Worm (Caenorhabditis elegans) whole organism, young adult: ENCODE measurements around the gene pmp-2.
A peak's percentile ranks its signal among the peaks of the same experiment; 100 is the strongest.
"Not testable (repeated sequence)": the region's sequence is repeated elsewhere in the genome, so short reads cannot be mapped to it uniquely, and the experiment has no call there.

Experiments used
- C06A6.2 ChIP-seq: fragments of 200-800 bp; sonication (Bioruptor generic); conservative IDR thresholded peaks from 2 replicates; pipeline ENCODE4 v1.3.6; 2022; ENCODE audit warnings: missing genetic modification characterization, missing compliant biosample characterization
- F52B5.7 ChIP-seq: sonication (generic microtip); optimal IDR thresholded peaks from 2 replicates; lab custom pipeline; 2016; ENCODE audit warnings: mild to moderate bottlenecking, missing genetic modification characterization, missing compliant biosample characterization
- F57C9.4 ChIP-seq: sonication (generic microtip); optimal IDR thresholded peaks from 2 replicates; lab custom pipeline; 2017; ENCODE audit warnings: mild to moderate bottlenecking, missing genetic modification characterization, missing compliant biosample characterization
- T07F8.4 ChIP-seq: sonication (generic microtip); optimal IDR thresholded peaks from 2 replicates; lab custom pipeline; 2016; ENCODE audit warnings: mild to moderate bottlenecking, missing genetic modification characterization, moderate library complexity, missing compliant biosample characterization
- T26A5.8 ChIP-seq: sonication (generic microtip); optimal IDR thresholded peaks from 2 replicates; lab custom pipeline; 2016; ENCODE audit warnings: missing genetic modification characterization, missing compliant biosample characterization
- Y53G8AR.9 ChIP-seq: fragments of 200-800 bp; sonication (Bioruptor generic); conservative IDR thresholded peaks from 2 replicates; pipeline ENCODE4 v1.3.6; 2022; ENCODE audit warnings: missing genetic modification reagents, missing genetic modification characterization, missing compliant biosample characterization
- ZK185.1 ChIP-seq: sonication (generic microtip); optimal IDR thresholded peaks from 2 replicates; lab custom pipeline; 2016; ENCODE audit warnings: mild to moderate bottlenecking, missing genetic modification characterization, missing compliant biosample characterization; ENCODE audit not compliant: poor library complexity, severe bottlenecking
- akir-1 ChIP-seq: fragments of 200-800 bp; sonication (Bioruptor generic); optimal IDR thresholded peaks from 2 replicates; lab custom pipeline; 2018; ENCODE audit warnings: mild to moderate bottlenecking, missing genetic modification characterization, moderate library complexity, missing compliant biosample characterization
- ama-1 ChIP-seq, 3 experiments: fragments of 150-350 bp in 1 of 3; sonication (generic microtip) in 2 of 3; optimal IDR thresholded peaks; 2 replicates each; lab custom pipeline; 2014 to 2018; ENCODE audit warnings: missing biosample characterization in 2 of 3, missing genetic modification characterization in 2 of 3, missing genetic modification reagents in 2 of 3
- aptf-3 ChIP-seq: fragments of 200-800 bp; sonication (Bioruptor generic); IDR thresholded peaks from 2 replicates; pipeline ENCODE4 v1.3.6; 2022; ENCODE audit warnings: missing genetic modification characterization, missing compliant biosample characterization
- atf-7 ChIP-seq: sonication (generic microtip); optimal IDR thresholded peaks from 2 replicates; lab custom pipeline; 2017; ENCODE audit warnings: mild to moderate bottlenecking, missing genetic modification characterization, missing compliant biosample characterization
- attf-6 ChIP-seq: fragments of 200-800 bp; sonication (Bioruptor generic); IDR thresholded peaks from 2 replicates; pipeline ENCODE4 v1.3.6; 2022; ENCODE audit warnings: missing genetic modification reagents, missing genetic modification characterization, missing compliant biosample characterization
- bed-1 ChIP-seq: fragments of 200-800 bp; sonication (Bioruptor generic); IDR thresholded peaks from 2 replicates; pipeline ENCODE4 v1.3.6; 2022; ENCODE audit warnings: missing genetic modification reagents, missing genetic modification characterization, missing compliant biosample characterization
- ccch-3 ChIP-seq: fragments of 200-800 bp; sonication (Bioruptor generic); optimal IDR thresholded peaks from 2 replicates; lab custom pipeline; 2018; ENCODE audit warnings: mild to moderate bottlenecking, missing genetic modification characterization, missing compliant biosample characterization
- cebp-1 ChIP-seq, 2 experiments: fragments of 200-800 bp in 1 of 2; sonication (Bioruptor generic) in 1 of 2; sonication (generic microtip) in 1 of 2; IDR thresholded peaks in 1 of 2; optimal IDR thresholded peaks in 1 of 2; 2 replicates each; pipeline versions ENCODE4 v1.3.6 to Lab custom; 2017 to 2022; ENCODE audit warnings: missing compliant biosample characterization in 2 of 2, missing genetic modification characterization in 2 of 2, mild to moderate bottlenecking in 1 of 2, missing genetic modification reagents in 1 of 2, moderate library complexity in 1 of 2
- cebp-2 ChIP-seq: fragments of 200-800 bp; sonication (Bioruptor generic); IDR thresholded peaks from 2 replicates; pipeline ENCODE4 v1.3.6; 2022; ENCODE audit warnings: missing genetic modification characterization, missing compliant biosample characterization
- ceh-100 ChIP-seq: fragments of 200-800 bp; sonication (Bioruptor generic); IDR thresholded peaks from 2 replicates; pipeline ENCODE4 v1.3.6; 2022; ENCODE audit warnings: missing genetic modification reagents, missing genetic modification characterization, missing compliant biosample characterization
- dox-1 ChIP-seq: fragments of 200-800 bp; sonication (Bioruptor generic); IDR thresholded peaks from 2 replicates; pipeline ENCODE4 v1.3.6; 2022; ENCODE audit warnings: missing genetic modification reagents, missing genetic modification characterization, missing compliant biosample characterization
- egrh-3 ChIP-seq: fragments of 200-800 bp; sonication (Bioruptor generic); IDR thresholded peaks from 2 replicates; pipeline ENCODE4 v1.3.6; 2022; ENCODE audit warnings: missing genetic modification reagents, missing genetic modification characterization, missing compliant biosample characterization
- ets-4 ChIP-seq: fragments of 200-800 bp; sonication (Bioruptor generic); optimal IDR thresholded peaks from 2 replicates; lab custom pipeline; 2018; ENCODE audit warnings: mild to moderate bottlenecking, missing genetic modification characterization, missing compliant biosample characterization
- gei-17 ChIP-seq: fragments of 200-800 bp; sonication (Bioruptor generic); optimal IDR thresholded peaks from 2 replicates; lab custom pipeline; 2018; ENCODE audit warnings: mild to moderate bottlenecking, missing genetic modification characterization, missing compliant biosample characterization
- hlh-12 ChIP-seq: sonication (generic microtip); optimal IDR thresholded peaks from 2 replicates; lab custom pipeline; 2016; ENCODE audit warnings: missing genetic modification characterization, missing compliant biosample characterization
- hlh-26 ChIP-seq: fragments of 200-800 bp; sonication (Bioruptor generic); conservative IDR thresholded peaks from 2 replicates; pipeline ENCODE4 v1.3.6; 2022; ENCODE audit warnings: missing genetic modification reagents, missing genetic modification characterization, missing compliant biosample characterization
- let-607 ChIP-seq, 2 experiments: fragments of 200-800 bp in 1 of 2; sonication (Bioruptor generic) in 1 of 2; sonication (generic microtip) in 1 of 2; optimal IDR thresholded peaks; 2 replicates each; lab custom pipeline; 2016 to 2018; ENCODE audit warnings: mild to moderate bottlenecking in 2 of 2, missing compliant biosample characterization in 2 of 2, missing genetic modification characterization in 2 of 2, moderate library complexity in 2 of 2, missing genotype in 1 of 2
- lin-40 ChIP-seq: sonication (generic microtip); optimal IDR thresholded peaks from 2 replicates; lab custom pipeline; 2016; ENCODE audit warnings: missing genetic modification characterization, mild to moderate bottlenecking, missing compliant biosample characterization, missing genotype, missing genetic modification reagents
- lsy-27 ChIP-seq: sonication (generic microtip); optimal IDR thresholded peaks from 2 replicates; lab custom pipeline; 2017; ENCODE audit warnings: missing genetic modification characterization, mild to moderate bottlenecking, missing compliant biosample characterization, antibody characterized with exemption, missing genotype, borderline replicate concordance; ENCODE audit not compliant: insufficient read depth
- mxl-1 ChIP-seq: sonication (generic microtip); optimal IDR thresholded peaks from 2 replicates; lab custom pipeline; 2016; ENCODE audit warnings: missing genetic modification characterization, missing compliant biosample characterization
- nhr-179 ChIP-seq: sonication (generic microtip); optimal IDR thresholded peaks from 2 replicates; lab custom pipeline; 2016; ENCODE audit warnings: mild to moderate bottlenecking, missing genetic modification characterization, missing compliant biosample characterization
- pbrm-1 ChIP-seq: fragments of 200-800 bp; sonication (Bioruptor generic); IDR thresholded peaks from 2 replicates; pipeline ENCODE4 v1.3.6; 2022; ENCODE audit warnings: missing genetic modification reagents, missing genetic modification characterization, missing compliant biosample characterization
- pha-4 ChIP-seq: fragments of 150-350 bp; sonication (generic microtip); optimal IDR thresholded peaks from 2 replicates; lab custom pipeline; 2014; ENCODE audit warnings: missing biosample characterization, missing genetic modification reagents, missing genetic modification characterization
- sea-2 ChIP-seq: fragments of 200-800 bp; sonication (Bioruptor generic); IDR thresholded peaks from 2 replicates; pipeline ENCODE4 v1.3.6; 2022; ENCODE audit warnings: missing genetic modification characterization, missing compliant biosample characterization
- snpc-1.1 ChIP-seq: sonication (generic microtip); optimal IDR thresholded peaks from 2 replicates; lab custom pipeline; 2017; ENCODE audit warnings: missing genetic modification characterization, mild to moderate bottlenecking, missing compliant biosample characterization, antibody characterized with exemption, moderate library complexity, missing genotype, missing genetic modification reagents; ENCODE audit not compliant: insufficient read depth
- snpc-3.4 ChIP-seq: sonication (generic microtip); optimal IDR thresholded peaks from 2 replicates; lab custom pipeline; 2017; ENCODE audit warnings: missing genetic modification characterization, mild to moderate bottlenecking, missing compliant biosample characterization, antibody characterized with exemption, moderate library complexity, missing genotype, missing genetic modification reagents
- sptf-2 ChIP-seq: fragments of 200-800 bp; sonication (Bioruptor generic); optimal IDR thresholded peaks from 2 replicates; lab custom pipeline; 2018; ENCODE audit warnings: mild to moderate bottlenecking, missing genetic modification characterization, missing compliant biosample characterization
- unc-130 ChIP-seq: sonication (generic microtip); optimal IDR thresholded peaks from 2 replicates; lab custom pipeline; 2016; ENCODE audit warnings: missing genetic modification reagents, missing genetic modification characterization, missing compliant biosample characterization
- unc-62 ChIP-seq: fragments of 150-350 bp; optimal IDR thresholded peaks from 2 replicates; lab custom pipeline; 2014; ENCODE audit warnings: missing biosample characterization, missing genetic modification reagents, missing genetic modification characterization
- xnd-1 ChIP-seq: sonication (generic microtip); optimal IDR thresholded peaks from 2 replicates; lab custom pipeline; 2016; ENCODE audit warnings: missing genotype, missing genetic modification reagents, missing genetic modification characterization, missing compliant biosample characterization
- ztf-25 ChIP-seq: fragments of 200-800 bp; sonication (Bioruptor generic); IDR thresholded peaks from 2 replicates; pipeline ENCODE4 v1.3.6; 2022; ENCODE audit warnings: missing genetic modification reagents, missing genetic modification characterization, missing compliant biosample characterization
- ztf-26 ChIP-seq: sonication (generic microtip); optimal IDR thresholded peaks from 2 replicates; lab custom pipeline; 2017; ENCODE audit warnings: missing genetic modification characterization, missing compliant biosample characterization
- ztf-6 ChIP-seq: fragments of 200-800 bp; sonication (Bioruptor generic); IDR thresholded peaks from 2 replicates; pipeline ENCODE4 v1.3.6; 2022; ENCODE audit warnings: missing genetic modification reagents, missing genetic modification characterization, missing compliant biosample characterization

Gene pmp-2

DNA sequence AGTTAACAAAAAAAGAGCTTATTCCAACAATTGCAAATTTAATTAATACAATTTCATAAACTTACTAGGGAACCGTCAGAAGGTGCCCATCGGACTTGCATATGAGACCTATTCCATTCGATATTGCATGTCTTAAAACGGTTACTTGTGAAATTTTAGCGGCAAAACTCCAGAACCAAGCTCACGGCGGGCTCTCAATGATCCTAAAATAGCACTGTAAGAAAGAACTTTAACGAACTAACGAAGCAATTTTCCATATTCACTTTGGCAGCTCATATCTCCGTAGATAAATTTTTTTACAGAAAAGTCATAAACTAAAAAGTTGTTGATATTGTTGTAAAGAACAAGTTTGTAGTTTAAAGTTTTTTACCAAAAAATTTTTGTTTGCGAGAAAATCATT, 20.1 kb upstream of the pmp-2 start, which contains the start of gene B0252.3:
Gene B0252.3, minus strand, starts transcription at position 101 of the 400 bp plus-strand sequence.
- not testable (repeated sequence) for TF ChIP-seq egrh-3 (GFP tag; lab: Robert Waterston, UW); snpc-1.1 (tag; lab: Kevin White, UChicago); ceh-100 (GFP tag; lab: Robert Waterston, UW)

- no peak for TF ChIP-seq sea-2
- TF ChIP-seq ceh-100 (GFP tag; lab: Robert Waterston, UW): no peak
- TF ChIP-seq ama-1 (optimal IDR thresholded peaks at IDR 0.05; lab: Kevin White, UChicago): no peak
- TF ChIP-seq ama-1 (GFP tag; optimal IDR thresholded peaks at IDR 0.05; lab: Kevin White, UChicago): no peak
- no peak for TF ChIP-seq F52B5.7 (tag; lab: Kevin White, UChicago)
- TF ChIP-seq pha-4 (tag; lab: Kevin White, UChicago): no peak
- TF ChIP-seq gei-17 (GFP tag; lab: Kevin White, UChicago): no peak
- no peak for TF ChIP-seq C06A6.2 (GFP tag; lab: Robert Waterston, UW)
- TF ChIP-seq, all 124 proteins: peak for 0
Observed at ce11 chrII:6901795-6902194, 14.2 kb upstream of the pmp-2 start, which contains the start of gene psmd-9. psmd-9 (plus strand) TSS chrII:6902095.

ce11 chrII:6900708-6901107, 13.1 kb upstream of the pmp-2 start:
- TF ChIP-seq atf-7 (tag; lab: Kevin White, UChicago) (no peak), xnd-1 (no peak), nhr-179 (tag; lab: Kevin White, UChicago) (no peak), ceh-100 (GFP tag; lab: Robert Waterston, UW) (no peak), C06A6.2 (GFP tag; lab: Robert Waterston, UW) (no peak), F57C9.4 (tag; lab: Kevin White, UChicago) (no peak), ztf-25 (GFP tag; lab: Robert Waterston, UW) (no peak), pha-4 (tag; lab: Kevin White, UChicago) (no peak), dox-1 (GFP tag; lab: Robert Waterston, UW) (no peak), ccch-3 (GFP tag; lab: Kevin White, UChicago) (no peak), unc-62 (GFP tag; lab: Kevin White, UChicago) (no peak), ztf-26 (tag; lab: Kevin White, UChicago) (no peak), sptf-2 (GFP tag; lab: Kevin White, UChicago) (no peak), unc-130 (GFP tag; lab: Kevin White, UChicago) (no peak), lin-40 (tag; lab: Kevin White, UChicago) (no peak), T26A5.8 (tag; lab: Kevin White, UChicago) (no peak), bed-1 (no peak)
- TF ChIP-seq, all 124 proteins: peak for 0

ce11 chrII:6898017-6898779, 10.6 kb upstream of the pmp-2 start, which contains the start of gene hrpl-1:
hrpl-1 (plus strand) TSS chrII:6898729.
- TF ChIP-seq hlh-12 (tag; lab: Kevin White, UChicago) (no peak), ets-4 (no peak), attf-6 (GFP tag; lab: Robert Waterston, UW) (no peak), snpc-1.1 (tag; lab: Kevin White, UChicago) (no peak), lin-40 (tag; lab: Kevin White, UChicago) (no peak), Y53G8AR.9 (no peak), ZK185.1 (tag; lab: Kevin White, UChicago) (no peak), hlh-26 (no peak), lsy-27 (no peak), snpc-3.4 (tag; lab: Kevin White, UChicago) (no peak), mxl-1 (tag; lab: Kevin White, UChicago) (peak; percentile 20), atf-7 (tag; lab: Kevin White, UChicago) (no peak), aptf-3 (GFP tag; lab: Robert Waterston, UW) (no peak), pbrm-1 (GFP tag; lab: Robert Waterston, UW) (0 out of 2 replicates have a peak, but pooled peaks have one; percentile 27), cebp-1 (GFP tag; IDR thresholded peaks at IDR 0.05; lab: Robert Waterston, UW) (no peak), cebp-1 (tag; optimal IDR thresholded peaks at IDR 0.05; lab: Kevin White, UChicago) (peak; percentile 24), T26A5.8 (tag; lab: Kevin White, UChicago) (no peak), T07F8.4 (tag; lab: Kevin White, UChicago) (no peak), let-607 (tag; optimal IDR thresholded peaks at IDR 0.05; lab: Kevin White, UChicago) (no peak), akir-1 (GFP tag; lab: Kevin White, UChicago) (no peak), cebp-2 (no peak), ztf-6 (GFP tag; lab: Robert Waterston, UW) (no peak)
